Fruit fly (Drosophila melanogaster) S2 (cell line): ENCODE measurements around the gene thoc7.

Experiments
- CG8478 ChIP-seq: fragments of >200 bp; optimal IDR thresholded peaks from 2 replicates; lab custom pipeline; 2018
- CTCF ChIP-seq, 2 experiments: fragments of >200 bp; optimal IDR thresholded peaks; 2 replicates each; lab custom pipeline; 2018

dm6 chr3L:246644-247199, 34.2 kb upstream of the thoc7 start:
- no peak for TF ChIP-seq CG8478
- TF ChIP-seq CTCF (optimal IDR thresholded peaks at IDR 0.05; lab: Kevin White, UChicago), result peak; percentile 96 to 97
